Worm (Caenorhabditis elegans): ENCODE data around the gene cyn-13.

DNA sequence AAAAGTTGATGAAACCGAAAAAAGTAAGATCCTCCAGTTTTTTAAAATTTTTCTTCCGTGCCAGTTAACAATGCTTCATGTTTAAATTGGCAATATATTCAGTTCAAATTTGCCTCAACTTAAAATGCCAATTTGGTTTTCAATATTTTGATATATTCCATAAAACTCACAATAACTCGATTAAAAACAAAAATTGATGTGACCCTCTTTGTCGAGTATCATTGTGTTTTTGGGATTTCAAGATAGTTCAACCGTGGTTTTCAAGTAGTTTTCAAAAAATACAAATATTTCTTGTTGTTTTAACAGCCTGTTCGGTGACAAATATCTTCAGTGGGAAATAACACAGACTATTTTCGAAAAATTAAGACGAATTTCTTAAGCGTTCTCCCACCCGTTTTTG lies 36.5 kb upstream of the cyn-13 start:
- TF ChIP-seq T22C8.4 (GFP tag; IDR thresholded peaks at IDR 0.05): no peak
- no peak for TF ChIP-seq cog-1 (tag; optimal IDR thresholded peaks at IDR 0.05)
- TF ChIP-seq ztf-29 (GFP tag; IDR thresholded peaks at IDR 0.05): no peak
